Worm (Caenorhabditis elegans) whole organism, L3 larva: ENCODE data around the gene hphd-1.

ENCODE experiments used
- ama-1 ChIP-seq: fragments of 150-350 bp; optimal IDR thresholded peaks from 2 replicates; lab custom pipeline; 2018
- fos-1 ChIP-seq: fragments of 150-350 bp; optimal IDR thresholded peaks from 2 replicates; lab custom pipeline; 2014; ENCODE audit warnings: missing biosample characterization, missing genetic modification characterization
- nhr-12 ChIP-seq: fragments of 150-350 bp; optimal IDR thresholded peaks from 2 replicates; lab custom pipeline; 2014; ENCODE audit warnings: missing biosample characterization, missing genetic modification characterization
- nhr-237 ChIP-seq: fragments of 150-350 bp; optimal IDR thresholded peaks from 2 replicates; lab custom pipeline; 2014; ENCODE audit warnings: missing biosample characterization, missing genetic modification characterization

ce11 chrII:12980212-12980611 lies 16.2 kb downstream of the hphd-1 start, which contains the start of gene cyd-1:
- TF ChIP-seq fos-1 (no peak), nhr-237 (tag; lab: Kevin White, UChicago) (no peak), nhr-12 (tag; lab: Kevin White, UChicago) (no peak), ama-1 (lab: Kevin White, UChicago) (no peak)
